Fruit fly (Drosophila melanogaster): Measurements from ENCODE around the gene Ack.

Ack gene

dm6 chr3L:4092705-4093257 is 15.2 kb upstream of the Ack start, which contains the start of gene CG14990 (continued):
- peak; percentile 12 for TF ChIP-seq CG15514 (GFP tag; optimal IDR thresholded peaks at IDR 0.05)
- TF ChIP-seq Poxn (GFP tag; IDR thresholded peaks at IDR 0.05), result no peak
- peak; percentile 37; the same call in 1 of the 2 replicates for TF ChIP-seq CG4360 (GFP tag; IDR thresholded peaks at IDR 0.05)
- TF ChIP-seq trh (GFP tag; optimal IDR thresholded peaks at IDR 0.05), result no peak
- TF ChIP-seq Dbx (GFP tag; IDR thresholded peaks at IDR 0.05), result 0 out of 3 replicates have a peak, but pooled peaks have one; percentile 38
- no peak for TF ChIP-seq CG4854 (GFP tag; optimal IDR thresholded peaks at IDR 0.05)
- no peak for TF ChIP-seq Taf1 (GFP tag; IDR thresholded peaks at IDR 0.05)
- TF ChIP-seq CG11504 (tag; optimal IDR thresholded peaks at IDR 0.05), result no peak
- TF ChIP-seq hb (GFP tag; IDR thresholded peaks at IDR 0.05; ENCODE audit: partially characterized antibody), result no peak
- TF ChIP-seq psq (GFP tag; optimal IDR thresholded peaks at IDR 0.05), result no peak
- TF ChIP-seq dysf (GFP tag; IDR thresholded peaks at IDR 0.05), result no peak
- TF ChIP-seq mam (GFP tag; optimal IDR thresholded peaks at IDR 0.05), result no peak
- TF ChIP-seq CG7786 (GFP tag; optimal IDR thresholded peaks at IDR 0.05), result no peak
- TF ChIP-seq Dp (GFP tag; optimal IDR thresholded peaks at IDR 0.05), result peak; percentile 99
- TF ChIP-seq shn (GFP tag; optimal IDR thresholded peaks at IDR 0.05), result no peak
- TF ChIP-seq lola (GFP tag; optimal IDR thresholded peaks at IDR 0.05), result peak in 1 of 3 experiments; percentile 5
- TF ChIP-seq insv (GFP tag; optimal IDR thresholded peaks at IDR 0.05), result no peak
- TF ChIP-seq fd3F (GFP tag; optimal IDR thresholded peaks at IDR 0.05), result no peak
- TF ChIP-seq ATbp (GFP tag; optimal IDR thresholded peaks at IDR 0.05), result no peak
- TF ChIP-seq nom (GFP tag; optimal IDR thresholded peaks at IDR 0.05), result no peak
- TF ChIP-seq schlank (tag; optimal IDR thresholded peaks at IDR 0.05), result no peak
- peak; percentile 26 for TF ChIP-seq Lhr (GFP tag; optimal IDR thresholded peaks at IDR 0.05)
- TF ChIP-seq CG3407 (GFP tag; optimal IDR thresholded peaks at IDR 0.05), result no peak
- TF ChIP-seq Nf-YB (GFP tag; optimal IDR thresholded peaks at IDR 0.05), result no peak
- no peak for TF ChIP-seq cato (GFP tag; optimal IDR thresholded peaks at IDR 0.05; ENCODE audit: borderline replicate concordance)
- TF ChIP-seq BEAF-32 (GFP tag; optimal IDR thresholded peaks at IDR 0.05), result no peak
- TF ChIP-seq sug (tag; optimal IDR thresholded peaks at IDR 0.05), result no peak
- TF ChIP-seq dpn (GFP tag; optimal IDR thresholded peaks at IDR 0.05), result no peak
- no peak for TF ChIP-seq CG4424 (GFP tag; optimal IDR thresholded peaks at IDR 0.05)
- TF ChIP-seq CG10267 (tag; optimal IDR thresholded peaks at IDR 0.05), result no peak
- peak; percentile 90 for TF ChIP-seq stwl (tag; optimal IDR thresholded peaks at IDR 0.05)
- TF ChIP-seq CG10654 (GFP tag; optimal IDR thresholded peaks at IDR 0.05), result no peak
- TF ChIP-seq Drgx (GFP tag; IDR thresholded peaks at IDR 0.05), result no peak
- TF ChIP-seq dan (GFP tag; IDR thresholded peaks at IDR 0.05), result no peak
- peak; percentile 74; the same call in 1 of the 4 replicates for TF ChIP-seq chinmo (GFP tag; IDR thresholded peaks at IDR 0.05; ENCODE audit: partially characterized antibody)
- TF ChIP-seq ci (GFP tag; IDR thresholded peaks at IDR 0.05), result no peak
- no peak for TF ChIP-seq MBD-R2 (GFP tag; IDR thresholded peaks at IDR 0.05)
- TF ChIP-seq ro (GFP tag; IDR thresholded peaks at IDR 0.05), result no peak
- TF ChIP-seq CG10565 (GFP tag; optimal IDR thresholded peaks at IDR 0.05), result no peak
- no peak for TF ChIP-seq CG30020 (tag; optimal IDR thresholded peaks at IDR 0.05)
- TF ChIP-seq crc (GFP tag; optimal IDR thresholded peaks at IDR 0.05), result no peak
- no peak for TF ChIP-seq ftz-f1 (GFP tag; optimal IDR thresholded peaks at IDR 0.05)
- no peak for TF ChIP-seq CG5180 (GFP tag; optimal IDR thresholded peaks at IDR 0.05)
- no peak for TF ChIP-seq Fer3 (tag; optimal IDR thresholded peaks at IDR 0.05)
- TF ChIP-seq vnd (GFP tag; IDR thresholded peaks at IDR 0.05; ENCODE audit: partially characterized antibody), result no peak
- TF ChIP-seq jing (GFP tag; optimal IDR thresholded peaks at IDR 0.05), result no peak
- TF ChIP-seq Hey (tag; optimal IDR thresholded peaks at IDR 0.05), result no peak
- no peak for TF ChIP-seq sisA (GFP tag; IDR thresholded peaks at IDR 0.05)
- peak; percentile 34; the same call in 1 of the 3 replicates for TF ChIP-seq CG6791 (GFP tag; IDR thresholded peaks at IDR 0.05; ENCODE audit: partially characterized antibody)
- no peak for TF ChIP-seq CG14667 (GFP tag; IDR thresholded peaks at IDR 0.05)

Measured in whole organism, embryonic.